Worm (Caenorhabditis elegans) whole organism, L1 larva: Measurements from ENCODE around the gene flp-4.

ENCODE experiments used
- ceh-8 ChIP-seq: fragments of 200-800 bp; sonication (Bioruptor generic); optimal IDR thresholded peaks from 2 replicates; lab custom pipeline; 2018; ENCODE audit warnings: mild to moderate bottlenecking, missing genetic modification characterization, moderate library complexity, missing compliant biosample characterization
- lin-13 ChIP-seq: fragments of 150-350 bp; optimal IDR thresholded peaks from 2 replicates; lab custom pipeline; 2014; ENCODE audit warnings: missing biosample characterization, missing genetic modification reagents, missing genetic modification characterization
- lin-39 ChIP-seq: fragments of 150-350 bp; optimal IDR thresholded peaks from 2 replicates; lab custom pipeline; 2014; ENCODE audit warnings: missing biosample characterization, missing genetic modification reagents, missing genetic modification characterization
- lir-3 ChIP-seq: sonication (generic microtip); optimal IDR thresholded peaks from 2 replicates; lab custom pipeline; 2016; ENCODE audit warnings: mild to moderate bottlenecking, missing genetic modification characterization, moderate library complexity, missing compliant biosample characterization; ENCODE audit not compliant: poor library complexity
- mab-9 ChIP-seq: fragments of 200-800 bp; sonication (Bioruptor generic); IDR thresholded peaks from 2 replicates; pipeline ENCODE4 v1.3.6; 2022; ENCODE audit warnings: missing genetic modification reagents, missing genetic modification characterization, missing compliant biosample characterization
- nhr-12 ChIP-seq: sonication (generic microtip); optimal IDR thresholded peaks from 2 replicates; lab custom pipeline; 2017; ENCODE audit warnings: missing biosample characterization, missing genetic modification characterization
- nhr-71 ChIP-seq: sonication (generic microtip); optimal IDR thresholded peaks from 2 replicates; lab custom pipeline; 2016; ENCODE audit warnings: mild to moderate bottlenecking, missing genetic modification characterization, moderate library complexity, missing compliant biosample characterization
- rnt-1 ChIP-seq: sonication (generic microtip); optimal IDR thresholded peaks from 2 replicates; lab custom pipeline; 2016; ENCODE audit warnings: mild to moderate bottlenecking, missing genetic modification characterization, moderate library complexity, missing compliant biosample characterization
- unc-62 ChIP-seq: fragments of 150-350 bp; optimal IDR thresholded peaks from 2 replicates; lab custom pipeline; 2014; ENCODE audit warnings: missing biosample characterization, missing genetic modification reagents, missing genetic modification characterization
- unc-86 ChIP-seq: sonication (generic microtip); optimal IDR thresholded peaks from 2 replicates; lab custom pipeline; 2016; ENCODE audit warnings: missing genetic modification characterization, missing compliant biosample characterization
- xbp-1 ChIP-seq: sonication (generic microtip); optimal IDR thresholded peaks from 2 replicates; lab custom pipeline; 2016; ENCODE audit warnings: missing genetic modification characterization, missing compliant biosample characterization

DNA sequence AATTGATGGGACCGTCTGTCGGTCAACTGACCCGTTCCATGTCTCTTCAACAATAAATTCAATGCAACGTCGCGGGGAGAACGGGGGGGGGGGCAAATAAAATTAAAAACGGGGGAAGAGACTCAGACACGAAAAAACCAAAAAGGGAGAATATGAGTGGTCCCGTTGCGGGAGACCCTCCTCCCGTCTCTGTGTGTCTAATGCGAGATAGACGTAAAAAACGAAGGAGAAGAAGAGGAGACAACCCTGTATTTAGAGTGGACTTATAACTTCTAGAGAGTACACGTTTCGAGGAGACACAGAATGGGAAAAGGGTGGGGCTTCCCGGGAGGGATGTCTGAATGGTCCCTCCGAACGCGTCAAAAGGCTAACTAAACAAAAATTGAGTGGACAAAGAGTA is 16.8 kb downstream of the flp-4 start:
- TF ChIP-seq unc-62 (GFP tag; lab: Kevin White, UChicago) (no peak), unc-86 (tag; lab: Kevin White, UChicago) (no peak), nhr-12 (no peak), xbp-1 (no peak), mab-9 (GFP tag; lab: Robert Waterston, UW) (no peak), lin-13 (no peak), lin-39 (tag; lab: Kevin White, UChicago) (no peak), ceh-8 (GFP tag; lab: Kevin White, UChicago) (no peak), lir-3 (no peak), nhr-71 (tag; lab: Kevin White, UChicago) (no peak), rnt-1 (tag; lab: Kevin White, UChicago) (no peak)
